Worm (Caenorhabditis elegans) whole organism, L1 larva: Measurements from ENCODE around the gene B0228.6.

Source experiments
- C16A3.4 ChIP-seq: fragments of 150-350 bp; optimal IDR thresholded peaks from 2 replicates; lab custom pipeline; 2014; ENCODE audit warnings: missing biosample characterization, missing genetic modification characterization
- C34B4.2 ChIP-seq: sonication (generic microtip); optimal IDR thresholded peaks from 2 replicates; lab custom pipeline; 2017; ENCODE audit warnings: mild to moderate bottlenecking, missing genetic modification characterization, missing compliant biosample characterization
- F16B12.6 ChIP-seq: fragments of 150-350 bp; optimal IDR thresholded peaks from 2 replicates; lab custom pipeline; 2014; ENCODE audit warnings: missing biosample characterization, missing genetic modification characterization
- aly-2 ChIP-seq: fragments of 150-350 bp; optimal IDR thresholded peaks from 2 replicates; lab custom pipeline; 2014; ENCODE audit warnings: missing biosample characterization, missing genetic modification characterization
- blmp-1 ChIP-seq: fragments of 150-350 bp; optimal IDR thresholded peaks from 2 replicates; lab custom pipeline; 2014; ENCODE audit warnings: missing biosample characterization, missing genetic modification characterization
- ceh-63 ChIP-seq: fragments of 200-800 bp; sonication (Bioruptor generic); optimal IDR thresholded peaks from 2 replicates; lab custom pipeline; 2018; ENCODE audit warnings: mild to moderate bottlenecking, missing genetic modification characterization, missing compliant biosample characterization
- ceh-82 ChIP-seq, 3 experiments: fragments of 150-350 bp in 1 of 3; sonication (generic microtip) in 2 of 3; optimal IDR thresholded peaks; 2 replicates each; lab custom pipeline; 2014 to 2017; ENCODE audit warnings: missing biosample characterization in 3 of 3, missing genetic modification characterization in 3 of 3
- ceh-88 ChIP-seq: fragments of 200-800 bp; sonication (Bioruptor generic); IDR thresholded peaks from 2 replicates; pipeline ENCODE4 v1.3.6; 2022; ENCODE audit warnings: missing genetic modification characterization, missing compliant biosample characterization
- ceh-90 ChIP-seq: sonication (generic microtip); optimal IDR thresholded peaks from 2 replicates; lab custom pipeline; 2016; ENCODE audit warnings: missing genetic modification characterization, missing compliant biosample characterization
- ces-1 ChIP-seq: fragments of 150-350 bp; optimal IDR thresholded peaks from 2 replicates; lab custom pipeline; 2014; ENCODE audit warnings: missing biosample characterization, missing genetic modification reagents, missing genetic modification characterization
- dsc-1 ChIP-seq: sonication (generic microtip); optimal IDR thresholded peaks from 2 replicates; lab custom pipeline; 2016; ENCODE audit warnings: mild to moderate bottlenecking, missing genetic modification characterization, missing compliant biosample characterization
- efl-3 ChIP-seq: fragments of 200-800 bp; sonication (Bioruptor generic); optimal IDR thresholded peaks from 2 replicates; lab custom pipeline; 2018; ENCODE audit warnings: mild to moderate bottlenecking, missing genetic modification characterization, missing compliant biosample characterization
- egl-13 ChIP-seq: sonication (generic microtip); optimal IDR thresholded peaks from 2 replicates; lab custom pipeline; 2016; ENCODE audit warnings: missing genotype, missing genetic modification reagents, missing genetic modification characterization, missing compliant biosample characterization
- egl-27 ChIP-seq, 2 experiments: fragments of 150-350 bp in 1 of 2; sonication (generic microtip); optimal IDR thresholded peaks; 3 replicates each; lab custom pipeline; 2017 to 2018; ENCODE audit warnings: missing biosample characterization in 2 of 2, missing genetic modification characterization in 2 of 2, missing genetic modification reagents in 2 of 2
- elt-3 ChIP-seq, 6 experiments: fragments of 150-350 bp in 1 of 6; sonication (generic microtip); optimal IDR thresholded peaks; 2 replicates each; lab custom pipeline; 2017 to 2018; ENCODE audit warnings: missing biosample characterization in 6 of 6, missing genetic modification characterization in 6 of 6, inconsistent platforms in 1 of 6
- ets-5 ChIP-seq: fragments of 200-800 bp; sonication (Bioruptor generic); IDR thresholded peaks from 2 replicates; pipeline ENCODE4 v1.3.6; 2022; ENCODE audit warnings: missing genetic modification characterization, missing compliant biosample characterization
- fkh-10 ChIP-seq: sonication (generic microtip); optimal IDR thresholded peaks from 2 replicates; lab custom pipeline; 2017; ENCODE audit warnings: missing biosample characterization, missing genetic modification reagents, missing genetic modification characterization
- fkh-4 ChIP-seq: sonication (generic microtip); optimal IDR thresholded peaks from 2 replicates; lab custom pipeline; 2016; ENCODE audit warnings: missing compliant biosample characterization, missing genetic modification characterization, borderline replicate concordance
- grh-1 ChIP-seq: fragments of 200-800 bp; sonication (Bioruptor generic); IDR thresholded peaks from 2 replicates; pipeline ENCODE4 v1.3.6; 2022; ENCODE audit warnings: missing genetic modification reagents, missing genetic modification characterization, missing compliant biosample characterization
- hlh-17 ChIP-seq: fragments of 200-800 bp; sonication (Bioruptor generic); optimal IDR thresholded peaks from 2 replicates; lab custom pipeline; 2018; ENCODE audit warnings: missing genetic modification characterization, mild to moderate bottlenecking, missing compliant biosample characterization, moderate library complexity, borderline replicate concordance
- irx-1 ChIP-seq: sonication (generic microtip); optimal IDR thresholded peaks from 2 replicates; lab custom pipeline; 2016; ENCODE audit warnings: missing genetic modification characterization, missing compliant biosample characterization
- isw-1 ChIP-seq: fragments of 200-800 bp; sonication (Bioruptor generic); IDR thresholded peaks from 2 replicates; pipeline ENCODE4 v1.3.6; 2022; ENCODE audit warnings: missing genetic modification characterization, missing compliant biosample characterization
- jun-1 ChIP-seq: fragments of 150-350 bp; optimal IDR thresholded peaks from 2 replicates; lab custom pipeline; 2014; ENCODE audit warnings: missing biosample characterization, missing genetic modification reagents, missing genetic modification characterization
- lin-13 ChIP-seq: fragments of 150-350 bp; optimal IDR thresholded peaks from 2 replicates; lab custom pipeline; 2014; ENCODE audit warnings: missing biosample characterization, missing genetic modification reagents, missing genetic modification characterization
- lin-15B ChIP-seq: fragments of 150-350 bp; sonication (generic microtip); optimal IDR thresholded peaks from 3 replicates; lab custom pipeline; 2014; ENCODE audit warnings: missing biosample characterization, missing genetic modification characterization
- lir-3 ChIP-seq: sonication (generic microtip); optimal IDR thresholded peaks from 2 replicates; lab custom pipeline; 2016; ENCODE audit warnings: mild to moderate bottlenecking, missing genetic modification characterization, moderate library complexity, missing compliant biosample characterization; ENCODE audit not compliant: poor library complexity
- lsy-2 ChIP-seq, 2 experiments: fragments of 150-350 bp; optimal IDR thresholded peaks; 2 replicates each; lab custom pipeline; 2014; ENCODE audit warnings: missing biosample characterization in 2 of 2, missing genetic modification characterization in 2 of 2
- mab-9 ChIP-seq: fragments of 200-800 bp; sonication (Bioruptor generic); IDR thresholded peaks from 2 replicates; pipeline ENCODE4 v1.3.6; 2022; ENCODE audit warnings: missing genetic modification reagents, missing genetic modification characterization, missing compliant biosample characterization
- mdl-1 ChIP-seq, 2 experiments: fragments of 150-350 bp; optimal IDR thresholded peaks; 2 replicates each; lab custom pipeline; 2014 to 2017; ENCODE audit warnings: missing biosample characterization in 2 of 2, missing genetic modification characterization in 2 of 2, inconsistent platforms in 1 of 2
- mef-2 ChIP-seq: fragments of 150-350 bp; optimal IDR thresholded peaks from 2 replicates; lab custom pipeline; 2014; ENCODE audit warnings: missing biosample characterization, missing genetic modification characterization
- nhr-12 ChIP-seq: sonication (generic microtip); optimal IDR thresholded peaks from 2 replicates; lab custom pipeline; 2017; ENCODE audit warnings: missing biosample characterization, missing genetic modification characterization
- nhr-237 ChIP-seq: fragments of 150-350 bp; optimal IDR thresholded peaks from 2 replicates; lab custom pipeline; 2014; ENCODE audit warnings: missing biosample characterization, missing genetic modification characterization
- nhr-47 ChIP-seq: sonication (generic microtip); optimal IDR thresholded peaks from 2 replicates; lab custom pipeline; 2016; ENCODE audit warnings: mild to moderate bottlenecking, missing genetic modification characterization, moderate library complexity, missing compliant biosample characterization
- nhr-71 ChIP-seq: sonication (generic microtip); optimal IDR thresholded peaks from 2 replicates; lab custom pipeline; 2016; ENCODE audit warnings: mild to moderate bottlenecking, missing genetic modification characterization, moderate library complexity, missing compliant biosample characterization
- nhr-77 ChIP-seq: fragments of 150-350 bp; optimal IDR thresholded peaks from 2 replicates; lab custom pipeline; 2014; ENCODE audit warnings: missing biosample characterization, missing genetic modification characterization
- pax-3 ChIP-seq: fragments of 200-800 bp; sonication (Bioruptor generic); optimal IDR thresholded peaks from 2 replicates; lab custom pipeline; 2018; ENCODE audit warnings: mild to moderate bottlenecking, missing genetic modification characterization, moderate library complexity, missing compliant biosample characterization
- pqm-1 ChIP-seq: sonication (generic microtip); optimal IDR thresholded peaks from 3 replicates; lab custom pipeline; 2017; ENCODE audit warnings: missing biosample characterization, missing genetic modification characterization
- skn-1 ChIP-seq: fragments of 150-350 bp; optimal IDR thresholded peaks from 2 replicates; lab custom pipeline; 2014; ENCODE audit warnings: missing biosample characterization, missing genetic modification characterization
- snpc-4 ChIP-seq: fragments of 150-350 bp; optimal IDR thresholded peaks from 2 replicates; lab custom pipeline; 2014; ENCODE audit warnings: missing biosample characterization, missing genetic modification characterization
- sox-4 ChIP-seq: sonication (generic microtip); optimal IDR thresholded peaks from 2 replicates; lab custom pipeline; 2016; ENCODE audit warnings: missing genetic modification characterization, missing compliant biosample characterization
- sptf-1 ChIP-seq: fragments of 150-350 bp; optimal IDR thresholded peaks from 2 replicates; lab custom pipeline; 2014; ENCODE audit warnings: missing biosample characterization, missing genetic modification characterization
- swsn-7 ChIP-seq: sonication (generic microtip); optimal IDR thresholded peaks from 2 replicates; lab custom pipeline; 2016; ENCODE audit warnings: missing genetic modification characterization, missing compliant biosample characterization
- tbx-2 ChIP-seq: sonication (generic microtip); optimal IDR thresholded peaks from 2 replicates; lab custom pipeline; 2016; ENCODE audit warnings: missing genetic modification characterization, missing compliant biosample characterization
- tlp-1 ChIP-seq: fragments of 150-350 bp; optimal IDR thresholded peaks from 2 replicates; lab custom pipeline; 2014; ENCODE audit warnings: missing biosample characterization, missing genetic modification characterization
- unc-130 ChIP-seq: fragments of 150-350 bp; optimal IDR thresholded peaks from 2 replicates; lab custom pipeline; 2017; ENCODE audit warnings: missing biosample characterization, missing genetic modification characterization, inconsistent platforms
- unc-30 ChIP-seq: sonication (generic microtip); optimal IDR thresholded peaks from 2 replicates; lab custom pipeline; 2017; ENCODE audit warnings: missing biosample characterization, missing genetic modification characterization
- xbp-1 ChIP-seq: sonication (generic microtip); optimal IDR thresholded peaks from 2 replicates; lab custom pipeline; 2016; ENCODE audit warnings: missing genetic modification characterization, missing compliant biosample characterization
- zip-4 ChIP-seq: fragments of 200-800 bp; sonication (Bioruptor generic); optimal IDR thresholded peaks from 2 replicates; lab custom pipeline; 2018; ENCODE audit warnings: mild to moderate bottlenecking, missing genetic modification characterization, moderate library complexity, missing compliant biosample characterization
- ztf-11 ChIP-seq, 2 experiments: sonication (generic microtip); optimal IDR thresholded peaks; 2 replicates each; lab custom pipeline; 2016 to 2017; ENCODE audit warnings: missing genetic modification characterization in 2 of 2, missing biosample characterization in 1 of 2, missing compliant biosample characterization in 1 of 2

The B0228.6 gene

DNA sequence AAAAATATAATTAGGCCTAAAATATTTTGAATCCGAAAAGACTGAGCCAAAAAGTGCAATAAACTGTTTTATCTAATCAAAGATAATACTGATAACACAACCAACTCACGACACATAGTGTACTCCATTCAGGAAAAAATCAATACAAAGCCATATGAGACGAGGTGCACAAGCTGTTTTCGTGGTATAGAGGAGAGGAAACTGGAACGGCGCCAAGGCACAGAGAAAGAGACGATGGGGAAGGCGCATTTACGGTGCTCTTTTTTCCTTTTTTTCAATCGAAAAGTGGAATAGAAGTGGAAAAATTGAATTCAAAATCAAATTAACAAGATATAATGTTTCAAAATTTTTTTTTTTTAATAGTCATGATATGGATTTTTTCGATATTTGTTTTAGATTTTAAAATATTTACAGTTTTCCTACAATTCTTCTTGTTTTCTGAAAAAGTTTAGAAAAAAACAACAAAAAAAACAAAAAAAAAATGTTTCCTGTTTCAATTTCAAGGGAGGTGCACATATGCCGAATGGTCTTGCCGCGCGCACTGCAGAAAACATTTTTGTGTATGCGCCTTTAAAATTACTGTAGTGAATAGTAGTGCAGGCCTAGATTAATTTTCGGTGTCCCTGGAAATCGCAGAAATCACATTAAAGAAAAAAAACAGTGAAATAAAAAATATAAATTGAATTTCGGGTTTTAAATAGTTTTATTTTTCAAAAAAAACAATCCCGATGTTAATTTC lies 3.6 kb upstream of the B0228.6 start, which contains the start of gene B0228.7 (continued):
- TF ChIP-seq grh-1 (GFP tag; lab: Robert Waterston, UW) (no peak), egl-27 (tag; optimal IDR thresholded peaks at IDR 0.05; lab: Kevin White, UChicago) (no peak), nhr-12 (no peak), ces-1 (GFP tag; lab: Kevin White, UChicago) (no peak), nhr-47 (peak; percentile 29), ztf-11 (tag; optimal IDR thresholded peaks at IDR 0.05; lab: Kevin White, UChicago) (no peak), C16A3.4 (tag; lab: Kevin White, UChicago) (peak; percentile 16), fkh-4 (tag; lab: Kevin White, UChicago) (no peak), isw-1 (GFP tag; lab: Robert Waterston, UW) (no peak), hlh-17 (no peak)

DNA sequence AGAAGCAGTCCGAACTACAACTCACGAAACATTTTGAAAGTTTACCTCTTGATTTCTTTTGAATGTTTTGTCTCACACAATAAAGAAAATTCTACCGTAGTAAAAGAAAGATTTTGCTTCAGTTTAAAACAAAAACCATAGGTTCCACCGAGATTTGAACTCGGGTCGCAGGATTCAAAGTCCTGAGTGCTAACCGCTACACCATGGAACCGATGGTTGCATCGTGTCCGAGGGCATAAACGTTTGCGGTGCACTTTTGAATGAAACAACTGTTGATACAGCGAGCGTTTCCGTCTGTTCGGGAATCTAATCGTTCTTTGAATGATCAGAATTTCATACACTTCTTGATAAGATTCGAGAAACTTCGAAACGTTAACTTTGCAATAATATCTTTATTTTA lies 1.8 kb upstream of the B0228.6 start:
- TF ChIP-seq sox-4 (no peak), nhr-47 (peak; percentile 66), ztf-11 (tag; optimal IDR thresholded peaks at IDR 0.05; lab: Kevin White, UChicago) (no peak), isw-1 (GFP tag; lab: Robert Waterston, UW) (no peak), efl-3 (GFP tag; lab: Kevin White, UChicago) (no peak), grh-1 (GFP tag; lab: Robert Waterston, UW) (peak; percentile 37; the same call in 1 of the 2 replicates), irx-1 (tag; lab: Kevin White, UChicago) (peak; percentile 9), snpc-4 (tag; lab: Kevin White, UChicago) (no peak), zip-4 (no peak), lin-15B (tag; lab: Kevin White, UChicago) (no peak), C16A3.4 (tag; lab: Kevin White, UChicago) (peak; percentile 73), unc-130 (tag; lab: Kevin White, UChicago) (peak; percentile 63), ceh-88 (GFP tag; lab: Robert Waterston, UW) (no peak), blmp-1 (peak; percentile 28), egl-13 (tag; lab: Kevin White, UChicago) (no peak), jun-1 (tag; lab: Kevin White, UChicago) (no peak), ceh-82 (tag; optimal IDR thresholded peaks at IDR 0.05; lab: Kevin White, UChicago) (peak in 1 of 3 experiments; percentile 27), sptf-1 (tag; lab: Kevin White, UChicago) (no peak), skn-1 (peak; percentile 8), pax-3 (tag; lab: Kevin White, UChicago) (no peak), unc-30 (tag; lab: Kevin White, UChicago) (no peak), tbx-2 (tag; lab: Kevin White, UChicago) (peak; percentile 48), mef-2 (tag; lab: Kevin White, UChicago) (no peak), C34B4.2 (tag; lab: Kevin White, UChicago) (no peak), aly-2 (tag; lab: Kevin White, UChicago) (peak; percentile 56), ceh-90 (no peak), fkh-10 (GFP tag; lab: Kevin White, UChicago) (no peak), lir-3 (tag; lab: Kevin White, UChicago) (peak; percentile 53), elt-3 (tag; optimal IDR thresholded peaks at IDR 0.05; lab: Kevin White, UChicago) (peak in 3 of 6 experiments; percentile 12 to 67 (median 62)), tlp-1 (tag; lab: Kevin White, UChicago) (no peak), lsy-2 (tag; optimal IDR thresholded peaks at IDR 0.05; lab: Kevin White, UChicago) (peak; percentile 27 to 56), ceh-63 (no peak), nhr-237 (tag; lab: Kevin White, UChicago) (no peak), ets-5 (GFP tag; lab: Robert Waterston, UW) (no peak), nhr-12 (no peak), F16B12.6 (tag; lab: Kevin White, UChicago) (no peak), xbp-1 (tag; lab: Kevin White, UChicago) (peak; percentile 23), dsc-1 (tag; lab: Kevin White, UChicago) (no peak), lin-13 (peak; percentile 11), mab-9 (GFP tag; lab: Robert Waterston, UW) (peak; percentile 14; the same call in 1 of the 2 replicates), nhr-71 (tag; lab: Kevin White, UChicago) (peak; percentile 83), nhr-77 (tag; lab: Kevin White, UChicago) (no peak), swsn-7 (tag; lab: Kevin White, UChicago) (peak; percentile 37), mdl-1 (tag; optimal IDR thresholded peaks at IDR 0.05; lab: Kevin White, UChicago) (peak in 1 of 2 experiments; percentile 59), pqm-1 (tag; lab: Kevin White, UChicago) (no peak)
